Worm (Caenorhabditis elegans) whole organism, L3 larva: ENCODE measurements around the gene F13E9.11.

ENCODE experiments used
- R02D3.7 ChIP-seq: fragments of 150-350 bp; optimal IDR thresholded peaks from 2 replicates; lab custom pipeline; 2014; ENCODE audit warnings: missing biosample characterization, missing genetic modification characterization
- aly-2 ChIP-seq: fragments of 150-350 bp; optimal IDR thresholded peaks from 2 replicates; lab custom pipeline; 2014; ENCODE audit warnings: missing biosample characterization, missing genetic modification characterization
- ceh-16 ChIP-seq: sonication (generic microtip); optimal IDR thresholded peaks from 2 replicates; lab custom pipeline; 2017; ENCODE audit warnings: missing biosample characterization, missing genetic modification characterization
- ceh-28 ChIP-seq: fragments of 150-350 bp; optimal IDR thresholded peaks from 2 replicates; lab custom pipeline; 2014; ENCODE audit warnings: missing biosample characterization, missing genetic modification reagents, missing genetic modification characterization
- ceh-82 ChIP-seq: fragments of 150-350 bp; optimal IDR thresholded peaks from 2 replicates; lab custom pipeline; 2014; ENCODE audit warnings: missing biosample characterization, missing genetic modification characterization
- ceh-9 ChIP-seq: sonication (generic microtip); optimal IDR thresholded peaks from 2 replicates; lab custom pipeline; 2018; ENCODE audit warnings: missing biosample characterization, missing genetic modification characterization
- daf-12 ChIP-seq: fragments of 150-350 bp; optimal IDR thresholded peaks from 2 replicates; lab custom pipeline; 2014; ENCODE audit warnings: missing biosample characterization, missing genetic modification reagents, missing genetic modification characterization
- egl-27 ChIP-seq: sonication (generic microtip); optimal IDR thresholded peaks from 4 replicates; lab custom pipeline; 2017; ENCODE audit warnings: missing biosample characterization, missing genetic modification reagents, missing genetic modification characterization
- egl-5 ChIP-seq: fragments of 150-350 bp; optimal IDR thresholded peaks from 2 replicates; lab custom pipeline; 2017; ENCODE audit warnings: missing biosample characterization, missing genetic modification reagents, missing genetic modification characterization, inconsistent platforms
- elt-1 ChIP-seq: fragments of 150-350 bp; optimal IDR thresholded peaks from 2 replicates; lab custom pipeline; 2014; ENCODE audit warnings: missing biosample characterization, missing genetic modification characterization
- elt-2 ChIP-seq: sonication (generic microtip); optimal IDR thresholded peaks from 2 replicates; lab custom pipeline; 2016; ENCODE audit warnings: missing genetic modification reagents, mild to moderate bottlenecking, missing genetic modification characterization, missing compliant biosample characterization
- elt-3 ChIP-seq, 3 experiments: fragments of 150-350 bp in 1 of 3; sonication (generic microtip) in 2 of 3; optimal IDR thresholded peaks; 2 replicates in 2 of 3; 4 replicates in 1 of 3; lab custom pipeline; 2014 to 2017; ENCODE audit warnings: missing biosample characterization in 3 of 3, missing genetic modification characterization in 3 of 3
- eor-1 ChIP-seq, 2 experiments: fragments of 150-350 bp; optimal IDR thresholded peaks; 2 replicates each; lab custom pipeline; 2014 to 2018; ENCODE audit warnings: missing biosample characterization in 2 of 2, missing genetic modification characterization in 2 of 2
- fkh-10 ChIP-seq: sonication (generic microtip); optimal IDR thresholded peaks from 2 replicates; lab custom pipeline; 2017; ENCODE audit warnings: missing biosample characterization, missing genetic modification reagents, missing genetic modification characterization
- fos-1 ChIP-seq: fragments of 150-350 bp; optimal IDR thresholded peaks from 2 replicates; lab custom pipeline; 2014; ENCODE audit warnings: missing biosample characterization, missing genetic modification characterization
- hmg-11 ChIP-seq: sonication (generic microtip); optimal IDR thresholded peaks from 2 replicates; lab custom pipeline; 2016; ENCODE audit warnings: missing genetic modification characterization, missing compliant biosample characterization
- jun-1 ChIP-seq: fragments of 150-350 bp; optimal IDR thresholded peaks from 2 replicates; lab custom pipeline; 2014; ENCODE audit warnings: missing biosample characterization, missing genetic modification reagents, missing genetic modification characterization
- lin-15B ChIP-seq: fragments of 150-350 bp; optimal IDR thresholded peaks from 2 replicates; lab custom pipeline; 2014; ENCODE audit warnings: missing biosample characterization, missing genetic modification characterization
- lin-39 ChIP-seq: fragments of 150-350 bp; optimal IDR thresholded peaks from 2 replicates; lab custom pipeline; 2018; ENCODE audit warnings: missing biosample characterization, missing genetic modification reagents, missing genetic modification characterization
- mdl-1 ChIP-seq: fragments of 150-350 bp; optimal IDR thresholded peaks from 2 replicates; lab custom pipeline; 2014; ENCODE audit warnings: missing biosample characterization, missing genetic modification characterization
- mml-1 ChIP-seq: fragments of 150-350 bp; sonication (generic microtip); optimal IDR thresholded peaks from 3 replicates; lab custom pipeline; 2014; ENCODE audit warnings: missing biosample characterization, missing genetic modification characterization
- nfya-1 ChIP-seq: sonication (generic microtip); optimal IDR thresholded peaks from 2 replicates; lab custom pipeline; 2017; ENCODE audit warnings: missing genetic modification characterization, mild to moderate bottlenecking, missing compliant biosample characterization, antibody characterized with exemption, moderate library complexity; ENCODE audit not compliant: insufficient read depth
- nhr-11 ChIP-seq: fragments of 150-350 bp; optimal IDR thresholded peaks from 2 replicates; lab custom pipeline; 2014; ENCODE audit warnings: missing biosample characterization, missing genetic modification characterization
- nhr-12 ChIP-seq: fragments of 150-350 bp; optimal IDR thresholded peaks from 2 replicates; lab custom pipeline; 2014; ENCODE audit warnings: missing biosample characterization, missing genetic modification characterization
- nhr-23 ChIP-seq: fragments of 150-350 bp; optimal IDR thresholded peaks from 2 replicates; lab custom pipeline; 2014; ENCODE audit warnings: missing biosample characterization, missing genetic modification reagents, missing genetic modification characterization
- nhr-25 ChIP-seq: sonication (generic microtip); optimal IDR thresholded peaks from 2 replicates; lab custom pipeline; 2017; ENCODE audit warnings: missing biosample characterization, missing genetic modification characterization
- nhr-28 ChIP-seq: fragments of 150-350 bp; optimal IDR thresholded peaks from 2 replicates; lab custom pipeline; 2014; ENCODE audit warnings: missing biosample characterization, missing genetic modification characterization
- nhr-43 ChIP-seq: sonication (generic microtip); optimal IDR thresholded peaks from 2 replicates; lab custom pipeline; 2016; ENCODE audit warnings: mild to moderate bottlenecking, missing genetic modification characterization, missing compliant biosample characterization; ENCODE audit not compliant: poor library complexity, severe bottlenecking
- nhr-67 ChIP-seq: fragments of 150-350 bp; optimal IDR thresholded peaks from 2 replicates; lab custom pipeline; 2014; ENCODE audit warnings: missing biosample characterization, missing genetic modification characterization
- nhr-76 ChIP-seq: fragments of 150-350 bp; sonication (generic microtip); optimal IDR thresholded peaks from 5 replicates; lab custom pipeline; 2014; ENCODE audit warnings: missing biosample characterization, missing genetic modification characterization
- nhr-77 ChIP-seq: fragments of 150-350 bp; optimal IDR thresholded peaks from 2 replicates; lab custom pipeline; 2014; ENCODE audit warnings: missing biosample characterization, missing genetic modification characterization
- pha-4 ChIP-seq: fragments of 150-350 bp; optimal IDR thresholded peaks from 2 replicates; lab custom pipeline; 2014; ENCODE audit warnings: missing biosample characterization, missing genetic modification reagents, missing genetic modification characterization
- pqm-1 ChIP-seq: fragments of 150-350 bp; optimal IDR thresholded peaks from 2 replicates; lab custom pipeline; 2017; ENCODE audit warnings: missing biosample characterization, missing genetic modification characterization, inconsistent platforms
- sea-2 ChIP-seq: fragments of 150-350 bp; sonication (generic microtip); optimal IDR thresholded peaks from 4 replicates; lab custom pipeline; 2014; ENCODE audit warnings: missing biosample characterization, missing genetic modification reagents, missing genetic modification characterization
- skn-1 ChIP-seq: fragments of 150-350 bp; optimal IDR thresholded peaks from 2 replicates; lab custom pipeline; 2014; ENCODE audit warnings: missing biosample characterization, missing genetic modification characterization
- snpc-4 ChIP-seq: fragments of 150-350 bp; optimal IDR thresholded peaks from 2 replicates; lab custom pipeline; 2014; ENCODE audit warnings: missing biosample characterization, missing genetic modification characterization
- unc-39 ChIP-seq: sonication (generic microtip); optimal IDR thresholded peaks from 4 replicates; lab custom pipeline; 2017; ENCODE audit warnings: missing biosample characterization, missing genetic modification characterization
- unc-62 ChIP-seq: fragments of 150-350 bp; sonication (generic microtip); optimal IDR thresholded peaks from 4 replicates; lab custom pipeline; 2014; ENCODE audit warnings: missing biosample characterization, missing genetic modification reagents, missing genetic modification characterization
- zag-1 ChIP-seq: fragments of 150-350 bp; optimal IDR thresholded peaks from 2 replicates; lab custom pipeline; 2014; ENCODE audit warnings: missing biosample characterization, missing genetic modification characterization
- ztf-11 ChIP-seq: fragments of 150-350 bp; optimal IDR thresholded peaks from 2 replicates; lab custom pipeline; 2014; ENCODE audit warnings: missing biosample characterization, missing genetic modification characterization
- ztf-4 ChIP-seq: fragments of 150-350 bp; optimal IDR thresholded peaks from 2 replicates; lab custom pipeline; 2014; ENCODE audit warnings: missing biosample characterization, missing genetic modification characterization

F13E9.11 gene

ce11 chrIV:10869642-10870041 lies 707 bp upstream of the F13E9.11 start:
- TF ChIP-seq nhr-43 (tag; lab: Kevin White, UChicago), result no peak
- TF ChIP-seq zag-1, result no peak
- no peak for TF ChIP-seq elt-2 (tag; lab: Kevin White, UChicago)

ce11 chrIV:10867370-10868146 lies 1.4 kb downstream of the F13E9.11 start:
- TF ChIP-seq pha-4 (tag; lab: Kevin White, UChicago), result peak; percentile 68
- TF ChIP-seq ztf-11 (tag; lab: Kevin White, UChicago), result no peak

ce11 chrIV:10864031-10864430 lies 4.9 kb downstream of the F13E9.11 start, which contains the start of gene nish-1:
nish-1 (plus strand) TSS chrIV:10864331.
- TF ChIP-seq hmg-11 (tag; lab: Kevin White, UChicago) (no peak), eor-1 (tag; optimal IDR thresholded peaks at IDR 0.05; lab: Kevin White, UChicago) (no peak)
- TF ChIP-seq, all 47 proteins: peak for 0

ce11 chrIV:10861102-10861501 lies 7.8 kb downstream of the F13E9.11 start, which contains the start of gene rbm-22:
rbm-22 (plus strand) TSS chrIV:10861402.
- TF ChIP-seq ceh-28 (tag; lab: Kevin White, UChicago) (peak; percentile 16), nhr-76 (tag; lab: Kevin White, UChicago) (no peak)

ce11 chrIV:10858300-10859016 lies 10.5 kb downstream of the F13E9.11 start, which contains the start of the genes T11G6.2 and hars-1:
T11G6.2 (minus strand) TSS chrIV:10858496.
hars-1 (plus strand) TSS chrIV:10858957.
- TF ChIP-seq nhr-11 (tag; lab: Kevin White, UChicago) (no peak), ceh-9 (tag; lab: Kevin White, UChicago) (no peak), unc-39 (tag; lab: Kevin White, UChicago) (no peak), lin-15B (tag; lab: Kevin White, UChicago) (peak; percentile 42), nhr-67 (tag; lab: Kevin White, UChicago) (no peak), elt-1 (tag; lab: Kevin White, UChicago) (no peak), hmg-11 (tag; lab: Kevin White, UChicago) (peak; percentile 29), pha-4 (tag; lab: Kevin White, UChicago) (peak; percentile 45), skn-1 (no peak), zag-1 (no peak), snpc-4 (tag; lab: Kevin White, UChicago) (peak; percentile 33), nhr-43 (tag; lab: Kevin White, UChicago) (no peak), sea-2 (no peak), nhr-12 (no peak), R02D3.7 (no peak), nfya-1 (tag; lab: Kevin White, UChicago) (peak; percentile 39), daf-12 (tag; lab: Kevin White, UChicago) (no peak), mdl-1 (tag; lab: Kevin White, UChicago) (peak; percentile 3), ceh-28 (tag; lab: Kevin White, UChicago) (no peak), ztf-11 (tag; lab: Kevin White, UChicago) (no peak), lin-39 (tag; lab: Kevin White, UChicago) (peak; percentile 33), nhr-23 (tag; lab: Kevin White, UChicago) (peak; percentile 37), nhr-77 (no peak), elt-2 (tag; lab: Kevin White, UChicago) (peak; percentile 73), ceh-16 (tag; lab: Kevin White, UChicago) (no peak), fos-1 (no peak), jun-1 (no peak), pqm-1 (tag; lab: Kevin White, UChicago) (peak; percentile 80), elt-3 (tag; optimal IDR thresholded peaks at IDR 0.05; lab: Kevin White, UChicago) (no peak), egl-5 (no peak), fkh-10 (no peak), ztf-4 (tag; lab: Kevin White, UChicago) (no peak), mml-1 (tag; lab: Kevin White, UChicago) (no peak), aly-2 (no peak), nhr-28 (tag; lab: Kevin White, UChicago) (no peak), ceh-82 (tag; lab: Kevin White, UChicago) (no peak), egl-27 (no peak), nhr-25 (tag; lab: Kevin White, UChicago) (peak; percentile 9), unc-62 (GFP tag; lab: Kevin White, UChicago) (no peak)
